Worm (Caenorhabditis elegans) whole organism, L4/young adult: ENCODE measurements around the gene F45G2.8.

Experiments used
- W03F9.2 ChIP-seq: fragments of 150-350 bp; optimal IDR thresholded peaks from 2 replicates; lab custom pipeline; 2014; ENCODE audit warnings: missing biosample characterization, missing genetic modification characterization
- dao-5 ChIP-seq: sonication (generic microtip); optimal IDR thresholded peaks from 2 replicates; lab custom pipeline; 2016; ENCODE audit warnings: missing genotype, missing genetic modification characterization, moderate library complexity, missing compliant biosample characterization

- no peak for TF ChIP-seq dao-5
- no peak for TF ChIP-seq W03F9.2
Measured at ce11 chrIII:13427817-13428216, 7.7 kb downstream of the F45G2.8 start.
